Fruit fly (Drosophila melanogaster) whole organism, embryonic: ENCODE measurements around the gene yellow-e.

ENCODE experiments used
- B-H1 ChIP-seq: fragments of 200-800 bp; sonication (Bioruptor generic); IDR thresholded peaks from 3 replicates; pipeline ENCODE4 v1.3.6; 2022; ENCODE audit warnings: missing biosample characterization, missing genetic modification characterization
- BEAF-32 ChIP-seq: fragments of 200-800 bp; sonication (Bioruptor generic); optimal IDR thresholded peaks from 3 replicates; lab custom pipeline; 2017; ENCODE audit warnings: missing biosample characterization, missing genetic modification characterization, mild to moderate bottlenecking, moderate library complexity, missing genetic modification reagents
- CG11247 ChIP-seq: fragments of 200-800 bp; sonication (Bioruptor generic); IDR thresholded peaks from 2 replicates; pipeline ENCODE4 v1.3.6; 2022; ENCODE audit warnings: missing biosample characterization, missing genetic modification characterization
- CG12659 ChIP-seq: fragments of 200-800 bp; sonication (Bioruptor generic); optimal IDR thresholded peaks from 3 replicates; lab custom pipeline; 2017; ENCODE audit warnings: mild to moderate bottlenecking, missing biosample characterization, missing genetic modification reagents, missing genetic modification characterization
- CG17612 ChIP-seq: fragments of 200-800 bp; sonication (Bioruptor generic); IDR thresholded peaks from 2 replicates; pipeline ENCODE4 v1.3.6; 2022; ENCODE audit warnings: missing biosample characterization, missing genetic modification characterization
- CG3995 ChIP-seq: fragments of 200-800 bp; sonication (Bioruptor generic); optimal IDR thresholded peaks from 3 replicates; lab custom pipeline; 2016; ENCODE audit warnings: missing biosample characterization, missing genetic modification characterization
- CG4360 ChIP-seq: fragments of 200-800 bp; sonication (Bioruptor generic); IDR thresholded peaks from 2 replicates; pipeline ENCODE4 v1.3.6; 2022; ENCODE audit warnings: missing biosample characterization, missing genetic modification characterization
- CG4424 ChIP-seq: fragments of 200-800 bp; sonication (Bioruptor generic); optimal IDR thresholded peaks from 3 replicates; lab custom pipeline; 2016; ENCODE audit warnings: missing biosample characterization, missing genetic modification characterization
- CG4820 ChIP-seq: fragments of 200-800 bp; sonication (Bioruptor generic); optimal IDR thresholded peaks from 3 replicates; lab custom pipeline; 2016; ENCODE audit warnings: missing biosample characterization, missing genetic modification characterization
- CG6683 ChIP-seq: fragments of 200-800 bp; sonication (Bioruptor generic); optimal IDR thresholded peaks from 2 replicates; lab custom pipeline; 2017; ENCODE audit warnings: missing biosample characterization, mild to moderate bottlenecking, missing genetic modification characterization, missing genetic modification reagents
- CG6765 ChIP-seq: fragments of 200-800 bp; sonication (Bioruptor generic); optimal IDR thresholded peaks from 3 replicates; lab custom pipeline; 2017; ENCODE audit warnings: missing biosample characterization, mild to moderate bottlenecking, missing genetic modification characterization
- CG6813 ChIP-seq: fragments of 200-800 bp; sonication (Bioruptor generic); optimal IDR thresholded peaks from 2 replicates; lab custom pipeline; 2017; ENCODE audit warnings: missing biosample characterization, missing genetic modification characterization, mild to moderate bottlenecking, moderate library complexity, missing genetic modification reagents
- CG7271 ChIP-seq: fragments of 200-800 bp; sonication (Bioruptor generic); optimal IDR thresholded peaks from 2 replicates; lab custom pipeline; 2018; ENCODE audit warnings: missing biosample characterization, mild to moderate bottlenecking, missing genetic modification characterization, moderate library complexity
- CG7372 ChIP-seq: fragments of 200-800 bp; sonication (Bioruptor generic); IDR thresholded peaks from 2 replicates; pipeline ENCODE4 v1.3.6; 2022; ENCODE audit warnings: missing biosample characterization, missing genetic modification characterization
- CG7556 ChIP-seq: fragments of 200-800 bp; sonication (Bioruptor generic); optimal IDR thresholded peaks from 2 replicates; lab custom pipeline; 2017; ENCODE audit warnings: missing biosample characterization, mild to moderate bottlenecking, missing genetic modification characterization
- CG7786 ChIP-seq: fragments of 200-800 bp; sonication (Bioruptor generic); optimal IDR thresholded peaks from 2 replicates; lab custom pipeline; 2016; ENCODE audit warnings: missing biosample characterization, missing genetic modification characterization
- CG7963 ChIP-seq: fragments of 200-800 bp; sonication (Bioruptor generic); IDR thresholded peaks from 3 replicates; pipeline ENCODE4 v1.3.6; 2022; ENCODE audit warnings: missing biosample characterization, missing genetic modification characterization; ENCODE audit not compliant: partially characterized antibody
- CTCF ChIP-seq: fragments of 200-800 bp; sonication (Bioruptor generic); optimal IDR thresholded peaks from 2 replicates; lab custom pipeline; 2017; ENCODE audit warnings: missing biosample characterization, mild to moderate bottlenecking, missing genetic modification characterization, moderate library complexity
- Dbx ChIP-seq: fragments of 200-800 bp; sonication (Bioruptor generic); IDR thresholded peaks from 3 replicates; pipeline ENCODE4 v1.3.6; 2022; ENCODE audit warnings: missing biosample characterization, missing genetic modification characterization
- Dp ChIP-seq: fragments of 200-800 bp; sonication (Bioruptor generic); optimal IDR thresholded peaks from 2 replicates; lab custom pipeline; 2018; ENCODE audit warnings: missing biosample characterization, mild to moderate bottlenecking, missing genetic modification characterization, moderate library complexity
- E2f2 ChIP-seq: fragments of 200-800 bp; sonication (Bioruptor generic); IDR thresholded peaks from 2 replicates; pipeline ENCODE4 v1.3.6; 2022; ENCODE audit warnings: missing biosample characterization, missing genetic modification characterization
- Ets97D ChIP-seq: fragments of 200-800 bp; sonication (Bioruptor generic); optimal IDR thresholded peaks from 3 replicates; lab custom pipeline; 2016; ENCODE audit warnings: missing biosample characterization, missing genetic modification characterization
- GATAe ChIP-seq: fragments of 200-800 bp; sonication (Bioruptor generic); conservative IDR thresholded peaks from 2 replicates; pipeline ENCODE4 v1.3.6; 2022; ENCODE audit warnings: missing biosample characterization, missing genetic modification characterization
- HmgZ ChIP-seq: fragments of 200-800 bp; sonication (Bioruptor generic); optimal IDR thresholded peaks from 2 replicates; lab custom pipeline; 2018; ENCODE audit warnings: missing biosample characterization, mild to moderate bottlenecking, missing genetic modification characterization
- Hr51 ChIP-seq, 2 experiments: fragments of 200-800 bp; sonication (Bioruptor generic); optimal IDR thresholded peaks; 2 replicates in 1 of 2; 3 replicates in 1 of 2; lab custom pipeline; 2016 to 2018; ENCODE audit warnings: missing biosample characterization in 2 of 2, missing genetic modification characterization in 2 of 2, mild to moderate bottlenecking in 1 of 2, moderate library complexity in 1 of 2
- Nf-YC ChIP-seq: fragments of 200-800 bp; optimal IDR thresholded peaks from 3 replicates; lab custom pipeline; 2019; ENCODE audit warnings: missing biosample characterization, mild to moderate bottlenecking, missing genetic modification characterization, moderate library complexity
- Opbp ChIP-seq: fragments of 200-800 bp; sonication (Bioruptor generic); IDR thresholded peaks from 3 replicates; pipeline ENCODE4 v1.3.6; 2022; ENCODE audit warnings: missing biosample characterization, missing genetic modification characterization; ENCODE audit not compliant: partially characterized antibody
- Sin3A ChIP-seq: fragments of >200 bp; optimal IDR thresholded peaks from 2 replicates; lab custom pipeline; 2018
- Sox102F ChIP-seq: fragments of 200-800 bp; sonication (Bioruptor generic); optimal IDR thresholded peaks from 2 replicates; lab custom pipeline; 2018; ENCODE audit warnings: missing biosample characterization, mild to moderate bottlenecking, missing genetic modification characterization, moderate library complexity
- Spps ChIP-seq: fragments of 200-800 bp; sonication (Bioruptor generic); optimal IDR thresholded peaks from 2 replicates; lab custom pipeline; 2018; ENCODE audit warnings: missing biosample characterization, mild to moderate bottlenecking, missing genetic modification characterization
- Sry-β ChIP-seq: fragments of 200-800 bp; sonication (Bioruptor generic); optimal IDR thresholded peaks from 2 replicates; lab custom pipeline; 2018; ENCODE audit warnings: missing biosample characterization, mild to moderate bottlenecking, missing genetic modification characterization, moderate library complexity
- Sry-δ ChIP-seq: fragments of 200-800 bp; sonication (Bioruptor generic); optimal IDR thresholded peaks from 2 replicates; lab custom pipeline; 2016; ENCODE audit warnings: missing biosample characterization, missing genetic modification characterization
- ash1 ChIP-seq: fragments of 200-800 bp; sonication (Bioruptor generic); optimal IDR thresholded peaks from 2 replicates; lab custom pipeline; 2018; ENCODE audit warnings: missing biosample characterization, mild to moderate bottlenecking, missing genetic modification characterization
- chinmo ChIP-seq: fragments of 200-800 bp; sonication (Bioruptor generic); IDR thresholded peaks from 4 replicates; pipeline ENCODE4 v1.3.6; 2022; ENCODE audit warnings: missing biosample characterization, missing genetic modification characterization; ENCODE audit not compliant: partially characterized antibody
- crol ChIP-seq: fragments of 200-800 bp; sonication (Bioruptor generic); IDR thresholded peaks from 2 replicates; pipeline ENCODE4 v1.3.6; 2022; ENCODE audit warnings: missing biosample characterization, missing genetic modification characterization
- cwo ChIP-seq: fragments of 200-800 bp; sonication (Bioruptor generic); optimal IDR thresholded peaks from 3 replicates; lab custom pipeline; 2017; ENCODE audit warnings: missing biosample characterization, missing genetic modification characterization, mild to moderate bottlenecking, moderate library complexity, missing genetic modification reagents
- da ChIP-seq: fragments of 200-800 bp; sonication (Bioruptor generic); optimal IDR thresholded peaks from 2 replicates; lab custom pipeline; 2016; ENCODE audit warnings: missing biosample characterization, missing genetic modification characterization
- gro ChIP-seq: fragments of 200-800 bp; sonication (Bioruptor generic); optimal IDR thresholded peaks from 2 replicates; lab custom pipeline; 2016; ENCODE audit warnings: missing biosample characterization, missing genetic modification characterization
- klu ChIP-seq: fragments of 200-800 bp; sonication (Bioruptor generic); IDR thresholded peaks from 2 replicates; pipeline ENCODE4 v1.3.6; 2022; ENCODE audit warnings: missing biosample characterization, missing genetic modification characterization
- maf-S ChIP-seq: fragments of 200-800 bp; sonication (Bioruptor generic); optimal IDR thresholded peaks from 2 replicates; lab custom pipeline; 2016; ENCODE audit warnings: missing biosample characterization, missing genetic modification characterization
- onecut ChIP-seq: fragments of 200-800 bp; sonication (Bioruptor generic); IDR thresholded peaks from 2 replicates; pipeline ENCODE4 v1.3.6; 2022; ENCODE audit warnings: missing biosample characterization, missing genetic modification characterization
- pum ChIP-seq: fragments of 200-800 bp; sonication (Bioruptor generic); optimal IDR thresholded peaks from 2 replicates; lab custom pipeline; 2016; ENCODE audit warnings: missing biosample characterization, missing genetic modification characterization
- ranshi ChIP-seq: fragments of 200-800 bp; sonication (Bioruptor generic); IDR thresholded peaks from 2 replicates; pipeline ENCODE4 v1.3.6; 2022; ENCODE audit warnings: missing biosample characterization, missing genetic modification characterization
- sc ChIP-seq, 3 experiments: fragments of >200 bp in 2 of 3; fragments of 200-800 bp in 1 of 3; sonication (Bioruptor generic) in 1 of 3; optimal IDR thresholded peaks; 2 replicates in 2 of 3; 3 replicates in 1 of 3; lab custom pipeline; 2017; ENCODE audit warnings: mild to moderate bottlenecking in 1 of 3, missing biosample characterization in 1 of 3, missing genetic modification characterization in 1 of 3, missing genetic modification reagents in 1 of 3
- sens-2 ChIP-seq: fragments of 200-800 bp; sonication (Bioruptor generic); IDR thresholded peaks from 2 replicates; pipeline ENCODE4 v1.3.6; 2022; ENCODE audit warnings: missing biosample characterization, missing genetic modification characterization
- so ChIP-seq: fragments of 200-800 bp; sonication (Bioruptor generic); IDR thresholded peaks from 3 replicates; pipeline ENCODE4 v1.3.6; 2022; ENCODE audit warnings: missing biosample characterization, missing genetic modification characterization
- sug ChIP-seq: fragments of 200-800 bp; optimal IDR thresholded peaks from 2 replicates; lab custom pipeline; 2019; ENCODE audit warnings: missing biosample characterization, mild to moderate bottlenecking, missing genetic modification characterization, moderate library complexity
- trh ChIP-seq: fragments of 200-800 bp; sonication (Bioruptor generic); optimal IDR thresholded peaks from 2 replicates; lab custom pipeline; 2016; ENCODE audit warnings: missing biosample characterization, missing genetic modification characterization
- zf30C ChIP-seq: fragments of 200-800 bp; sonication (Bioruptor generic); optimal IDR thresholded peaks from 3 replicates; lab custom pipeline; 2018; ENCODE audit warnings: missing biosample characterization, mild to moderate bottlenecking, missing genetic modification characterization

yellow-e gene

DNA sequence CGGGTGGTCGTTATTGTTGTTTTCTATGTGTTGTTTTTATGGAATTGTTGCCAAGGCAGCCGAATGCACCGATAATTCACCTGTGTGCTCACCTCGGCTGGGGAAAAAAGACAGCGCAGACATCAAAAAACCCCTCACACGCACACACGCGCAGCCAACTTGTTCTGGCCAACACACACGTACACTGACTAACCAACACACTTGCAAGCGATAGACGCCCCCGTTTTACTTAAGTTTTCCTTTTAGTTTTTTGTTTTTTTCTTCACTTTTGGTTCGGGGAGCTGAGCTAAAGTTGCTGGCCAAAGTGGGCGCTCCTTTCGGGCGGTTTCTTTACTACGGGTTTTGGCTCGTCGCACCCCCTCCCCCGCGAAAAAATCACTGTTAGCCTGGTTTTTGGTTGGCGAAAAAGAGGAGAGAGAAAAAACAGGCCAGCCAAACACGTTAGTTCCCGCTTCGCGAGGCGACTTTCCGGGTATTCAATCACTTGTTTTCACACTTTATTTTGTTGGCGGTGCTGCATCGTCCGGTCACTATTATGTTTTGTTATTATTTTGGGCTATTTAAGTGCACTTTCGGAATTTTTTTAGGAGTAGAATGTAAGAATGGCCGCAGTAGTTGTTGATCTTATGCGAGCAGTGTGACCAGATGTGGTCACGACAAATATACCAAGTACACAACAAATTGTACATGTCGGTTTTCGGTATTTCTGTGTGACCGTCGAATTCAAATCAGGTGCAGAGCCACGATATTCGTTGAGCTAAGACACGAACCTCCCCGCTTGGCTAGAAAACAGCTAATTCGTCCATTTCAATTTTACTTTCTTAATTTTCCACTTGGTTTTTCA is 19.5 kb upstream of the yellow-e start, which contains the start of gene yrt (continued):
- TF ChIP-seq da (GFP tag; lab: Kevin White, UChicago): no peak
- TF ChIP-seq CG17612 (GFP tag; lab: Robert Waterston, UW): no peak
- TF ChIP-seq pum (GFP tag; lab: Kevin White, UChicago): no peak
- TF ChIP-seq HmgZ (tag; lab: Kevin White, UChicago): peak; percentile 32
- TF ChIP-seq CG7786 (GFP tag; lab: Kevin White, UChicago): no peak
- TF ChIP-seq gro: peak; percentile 9
- no peak for TF ChIP-seq Hr51 (GFP tag; optimal IDR thresholded peaks at IDR 0.05; lab: Kevin White, UChicago)
- TF ChIP-seq CG7556 (GFP tag; lab: Kevin White, UChicago): no peak
- peak; percentile 3 for TF ChIP-seq sug (tag; lab: Kevin White, UChicago)
- no peak for TF ChIP-seq GATAe (GFP tag; lab: Robert Waterston, UW)
- no peak for TF ChIP-seq CG4360 (GFP tag; lab: Robert Waterston, UW)
- peak; percentile 35 for TF ChIP-seq Sry-δ (GFP tag; lab: Kevin White, UChicago)
- TF ChIP-seq CG4820 (GFP tag; lab: Kevin White, UChicago): no peak
- TF ChIP-seq CG6683 (GFP tag; lab: Kevin White, UChicago): no peak
- TF ChIP-seq so (GFP tag; lab: Robert Waterston, UW): 0 out of 3 replicates have a peak, but pooled peaks have one; percentile 21
- no peak for TF ChIP-seq sc (optimal IDR thresholded peaks at IDR 0.05; lab: Kevin White, UChicago)
- TF ChIP-seq sc (GFP tag; optimal IDR thresholded peaks at IDR 0.05; lab: Kevin White, UChicago): no peak
- peak; percentile 49 for TF ChIP-seq Dp (GFP tag; lab: Kevin White, UChicago)
- TF ChIP-seq chinmo (GFP tag; lab: Robert Waterston, UW): 0 out of 4 replicates have a peak, but pooled peaks have one; percentile 43
- no peak for TF ChIP-seq CG6765 (GFP tag; lab: Kevin White, UChicago)
- 0 out of 2 replicates have a peak, but pooled peaks have one; percentile 3 for TF ChIP-seq crol (GFP tag; lab: Robert Waterston, UW)
- no peak for TF ChIP-seq CG7963 (GFP tag; lab: Robert Waterston, UW)
- TF ChIP-seq BEAF-32 (GFP tag; lab: Kevin White, UChicago): peak; percentile 38
- TF ChIP-seq CG11247: no peak
- TF ChIP-seq Opbp (GFP tag; lab: Robert Waterston, UW): peak; percentile 55; the same call in 1 of the 3 replicates
- TF ChIP-seq E2f2: peak; percentile 59
- no peak for TF ChIP-seq ranshi (GFP tag; lab: Robert Waterston, UW)
- TF ChIP-seq sens-2 (GFP tag; lab: Robert Waterston, UW): no peak
- no peak for TF ChIP-seq CG6813 (GFP tag; lab: Kevin White, UChicago)
- TF ChIP-seq Sin3A: peak; percentile 36
- TF ChIP-seq Spps: no peak
- TF ChIP-seq CG4424 (GFP tag; lab: Kevin White, UChicago): no peak
- no peak for TF ChIP-seq Sox102F (GFP tag; lab: Kevin White, UChicago)
- no peak for TF ChIP-seq CG3995 (GFP tag; lab: Kevin White, UChicago)
- no peak for TF ChIP-seq B-H1 (GFP tag; lab: Robert Waterston, UW)
- TF ChIP-seq Ets97D (GFP tag; lab: Kevin White, UChicago): peak; percentile 67
- peak; percentile 71 for TF ChIP-seq Sry-β (GFP tag; lab: Kevin White, UChicago)
- no peak for TF ChIP-seq onecut
- no peak for TF ChIP-seq CG7271 (tag; lab: Kevin White, UChicago)
- peak; percentile 77 for TF ChIP-seq CTCF (GFP tag; lab: Kevin White, UChicago)
- TF ChIP-seq Nf-YC (tag; lab: Kevin White, UChicago): no peak
- TF ChIP-seq CG12659 (GFP tag; lab: Kevin White, UChicago): peak; percentile 59
- TF ChIP-seq CG7372 (GFP tag; lab: Robert Waterston, UW): no peak
- no peak for TF ChIP-seq Dbx
- no peak for TF ChIP-seq maf-S
- no peak for TF ChIP-seq zf30C (GFP tag; lab: Kevin White, UChicago)
- TF ChIP-seq ash1: no peak
- no peak for TF ChIP-seq trh (GFP tag; lab: Kevin White, UChicago)
- no peak for TF ChIP-seq cwo (GFP tag; lab: Kevin White, UChicago)
- no peak for TF ChIP-seq klu (GFP tag; lab: Robert Waterston, UW)
